Worm (Caenorhabditis elegans) whole organism, midembryonic: Measurements from ENCODE around the gene sru-4.

Source experiments
- T22C8.4 ChIP-seq: fragments of 200-800 bp; sonication (Bioruptor generic); IDR thresholded peaks from 2 replicates; pipeline ENCODE4 v1.3.6; 2022; ENCODE audit warnings: missing genetic modification characterization, missing compliant biosample characterization
- flt-1 ChIP-seq: fragments of 200-800 bp; sonication (Bioruptor generic); IDR thresholded peaks from 2 replicates; pipeline ENCODE4 v1.3.6; 2022; ENCODE audit warnings: missing genetic modification characterization, missing compliant biosample characterization
- tab-1 ChIP-seq: fragments of 200-800 bp; sonication (Bioruptor generic); IDR thresholded peaks from 2 replicates; pipeline ENCODE4 v1.3.6; 2022; ENCODE audit warnings: missing genetic modification characterization, missing compliant biosample characterization
- ztf-23 ChIP-seq: fragments of 200-800 bp; sonication (Bioruptor generic); IDR thresholded peaks from 2 replicates; pipeline ENCODE4 v1.3.6; 2022; ENCODE audit warnings: missing genetic modification reagents, missing genetic modification characterization, missing compliant biosample characterization

DNA sequence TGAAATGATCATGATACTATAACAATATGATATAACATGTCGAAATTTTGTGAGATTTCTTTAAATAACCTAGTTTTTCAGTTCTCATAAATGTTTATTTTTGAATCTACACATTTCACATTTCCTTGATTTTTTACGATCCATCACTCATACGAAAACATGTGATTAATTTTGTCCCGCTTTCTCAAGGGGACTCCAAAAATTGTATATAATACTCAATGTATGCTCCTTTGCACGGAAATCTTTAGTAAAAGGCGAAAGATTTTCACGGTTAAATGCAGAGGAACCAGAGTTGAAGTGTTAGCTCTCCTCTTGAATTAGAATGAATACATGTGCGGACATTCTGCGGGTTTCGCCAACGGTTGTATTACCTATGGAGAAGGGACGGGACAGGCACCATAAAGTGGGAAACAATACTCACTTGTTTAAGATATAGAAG lies 33.8 kb upstream of the sru-4 start:
- TF ChIP-seq flt-1 (GFP tag; lab: Robert Waterston, UW): 0 out of 2 replicates have a peak, but pooled peaks have one; percentile 15
- no peak for TF ChIP-seq ztf-23 (GFP tag; lab: Robert Waterston, UW)
- no peak for TF ChIP-seq tab-1 (GFP tag; lab: Robert Waterston, UW)
- TF ChIP-seq T22C8.4 (GFP tag; lab: Robert Waterston, UW): no peak
